Worm (Caenorhabditis elegans): ENCODE measurements around the gene pho-8.

- TF ChIP-seq T22C8.4 (GFP tag; IDR thresholded peaks at IDR 0.05) = no peak
- TF ChIP-seq cog-1 (tag; optimal IDR thresholded peaks at IDR 0.05) = no peak
- no peak for TF ChIP-seq ref-1 (GFP tag; conservative IDR thresholded peaks at IDR 0.05)
These were observed 9.4 kb upstream of the pho-8 start for ce11 chrV:11823978-11824377.

All from whole organism, midembryonic.